Worm (Caenorhabditis elegans): ENCODE results near the gene htas-1.

Gene htas-1

ce11 chrIV:9653184-9653583, 30.1 kb downstream of the htas-1 start, which contains the start of gene F58G6.3:
F58G6.3 (plus strand) TSS chrIV:9653535.
- peak in 1 of 2 experiments; percentile 5 for TF ChIP-seq lsy-2 (tag; optimal IDR thresholded peaks at IDR 0.05)
- TF ChIP-seq F13H6.1 (tag; optimal IDR thresholded peaks at IDR 0.05): no peak

DNA sequence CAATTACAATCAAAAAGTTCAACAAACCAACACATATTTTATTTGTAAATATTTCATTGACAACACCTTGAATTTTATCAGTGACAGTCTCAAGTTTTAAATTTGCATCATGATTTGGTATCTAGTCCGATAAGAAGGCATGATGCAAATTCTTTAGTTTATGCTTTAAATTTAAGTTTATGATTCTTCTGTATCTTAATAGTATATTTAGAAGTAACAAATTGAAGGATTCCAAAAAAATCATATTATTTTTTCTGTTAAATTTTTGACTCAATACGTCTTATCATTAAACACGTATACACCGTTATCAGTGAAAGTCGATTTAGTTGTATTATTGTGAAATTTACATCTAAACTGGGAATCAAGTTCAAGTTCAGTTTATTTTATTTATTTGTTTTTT, 32.1 kb downstream of the htas-1 start, which contains the start of gene chca-1:
chca-1 (plus strand) TSS at position 161 of the 400 bp plus-strand sequence.
- peak in 1 of 2 experiments; percentile 53 for TF ChIP-seq lsy-2 (tag; optimal IDR thresholded peaks at IDR 0.05)
- TF ChIP-seq fos-1 (tag; optimal IDR thresholded peaks at IDR 0.05): peak; percentile 93
- no peak for TF ChIP-seq ztf-1 (GFP tag; conservative IDR thresholded peaks at IDR 0.05)
- TF ChIP-seq crh-2 (tag; optimal IDR thresholded peaks at IDR 0.05): peak; percentile 79
- TF ChIP-seq nhr-6 (tag; optimal IDR thresholded peaks at IDR 0.05): no peak
- no peak for TF ChIP-seq nhr-11 (tag; optimal IDR thresholded peaks at IDR 0.05)
- TF ChIP-seq nhr-129 (tag; optimal IDR thresholded peaks at IDR 0.05): peak; percentile 75
- peak; percentile 34 for TF ChIP-seq sma-9 (GFP tag; optimal IDR thresholded peaks at IDR 0.05)
- no peak for TF ChIP-seq sma-9 (tag; optimal IDR thresholded peaks at IDR 0.05)

- TF ChIP-seq nhr-23 (tag; optimal IDR thresholded peaks at IDR 0.05) (no peak), nhr-129 (tag; optimal IDR thresholded peaks at IDR 0.05) (no peak), lin-13 (GFP tag; optimal IDR thresholded peaks at IDR 0.05) (no peak), unc-62 (GFP tag; optimal IDR thresholded peaks at IDR 0.05) (no peak), mab-5 (tag; optimal IDR thresholded peaks at IDR 0.05) (no peak), lin-11 (tag; optimal IDR thresholded peaks at IDR 0.05) (no peak), ceh-16 (tag; optimal IDR thresholded peaks at IDR 0.05) (no peak), nhr-25 (tag; optimal IDR thresholded peaks at IDR 0.05) (no peak), sma-3 (GFP tag; optimal IDR thresholded peaks at IDR 0.05) (no peak), F13H6.1 (tag; optimal IDR thresholded peaks at IDR 0.05) (no peak), alr-1 (tag; optimal IDR thresholded peaks at IDR 0.05) (no peak), lsy-2 (tag; optimal IDR thresholded peaks at IDR 0.05) (no peak), skn-1 (tag; optimal IDR thresholded peaks at IDR 0.05) (no peak)
These were observed 34.7 kb downstream of the htas-1 start, which contains the start of gene srm-3 for ce11 chrIV:9648682-9649081. srm-3 (plus strand) TSS chrIV:9648982.

- TF ChIP-seq dmd-4 (tag; optimal IDR thresholded peaks at IDR 0.05) (no peak), Y55F3AM.14 (GFP tag; optimal IDR thresholded peaks at IDR 0.05) (no peak), crh-2 (tag; optimal IDR thresholded peaks at IDR 0.05) (peak; percentile 78), ztf-1 (GFP tag; conservative IDR thresholded peaks at IDR 0.05) (no peak), mdl-1 (tag; optimal IDR thresholded peaks at IDR 0.05) (no peak), elt-3 (tag; optimal IDR thresholded peaks at IDR 0.05) (no peak), nhr-237 (tag; optimal IDR thresholded peaks at IDR 0.05) (no peak), ztf-11 (tag; optimal IDR thresholded peaks at IDR 0.05) (no peak), sem-4 (tag; optimal IDR thresholded peaks at IDR 0.05) (no peak), nhr-77 (tag; optimal IDR thresholded peaks at IDR 0.05) (no peak), sma-3 (GFP tag; optimal IDR thresholded peaks at IDR 0.05) (peak; percentile 1), nhr-6 (tag; optimal IDR thresholded peaks at IDR 0.05) (no peak), unc-55 (GFP tag; optimal IDR thresholded peaks at IDR 0.05) (peak; percentile 48), ZK546.5 (tag; optimal IDR thresholded peaks at IDR 0.05) (no peak), nhr-12 (tag; optimal IDR thresholded peaks at IDR 0.05) (no peak), nhr-25 (tag; optimal IDR thresholded peaks at IDR 0.05) (no peak), F13H6.1 (tag; optimal IDR thresholded peaks at IDR 0.05) (peak; percentile 42), gmeb-1 (tag; optimal IDR thresholded peaks at IDR 0.05) (no peak), unc-39 (tag; optimal IDR thresholded peaks at IDR 0.05) (no peak), nhr-21 (tag; optimal IDR thresholded peaks at IDR 0.05) (peak; percentile 2), alr-1 (tag; optimal IDR thresholded peaks at IDR 0.05) (no peak), mab-5 (tag; optimal IDR thresholded peaks at IDR 0.05) (no peak), nhr-11 (tag; optimal IDR thresholded peaks at IDR 0.05) (no peak), nhr-23 (tag; optimal IDR thresholded peaks at IDR 0.05) (no peak), unc-62 (GFP tag; optimal IDR thresholded peaks at IDR 0.05) (no peak), lin-39 (tag; optimal IDR thresholded peaks at IDR 0.05) (no peak), skn-1 (tag; optimal IDR thresholded peaks at IDR 0.05) (no peak), peb-1 (tag; optimal IDR thresholded peaks at IDR 0.05) (no peak), zag-1 (tag; optimal IDR thresholded peaks at IDR 0.05) (no peak), lin-11 (tag; optimal IDR thresholded peaks at IDR 0.05) (no peak), aly-2 (tag; optimal IDR thresholded peaks at IDR 0.05) (no peak), egl-27 (tag; optimal IDR thresholded peaks at IDR 0.05) (no peak), ama-1 (optimal IDR thresholded peaks at IDR 0.05) (no peak), R02D3.7 (tag; optimal IDR thresholded peaks at IDR 0.05) (no peak), mbf-1 (tag; optimal IDR thresholded peaks at IDR 0.05) (no peak), lin-13 (GFP tag; optimal IDR thresholded peaks at IDR 0.05) (no peak), ceh-82 (tag; optimal IDR thresholded peaks at IDR 0.05) (no peak), elt-1 (tag; optimal IDR thresholded peaks at IDR 0.05) (no peak), snpc-4 (tag; optimal IDR thresholded peaks at IDR 0.05) (no peak), fos-1 (tag; optimal IDR thresholded peaks at IDR 0.05) (peak; percentile 54), nhr-10 (tag; optimal IDR thresholded peaks at IDR 0.05) (no peak), ceh-16 (tag; optimal IDR thresholded peaks at IDR 0.05) (no peak)
These were observed 35.5 kb downstream of the htas-1 start, which contains the start of gene amph-1 for ce11 chrIV:9647789-9648361. amph-1 (minus strand) TSS chrIV:9647873.
